Worm (Caenorhabditis elegans) whole organism, young adult: ENCODE results near the gene fce-2.

Experiments
- F49E8.2 ChIP-seq: sonication (generic microtip); optimal IDR thresholded peaks from 3 replicates; lab custom pipeline; 2017; ENCODE audit warnings: missing genetic modification characterization, mild to moderate bottlenecking, missing compliant biosample characterization, antibody characterized with exemption, moderate library complexity; ENCODE audit not compliant: insufficient read depth
- F52B5.7 ChIP-seq: sonication (generic microtip); optimal IDR thresholded peaks from 2 replicates; lab custom pipeline; 2016; ENCODE audit warnings: mild to moderate bottlenecking, missing genetic modification characterization, missing compliant biosample characterization
- ama-1 ChIP-seq, 3 experiments: fragments of 150-350 bp in 1 of 3; sonication (generic microtip) in 2 of 3; optimal IDR thresholded peaks; 2 replicates each; lab custom pipeline; 2014 to 2018; ENCODE audit warnings: missing biosample characterization in 2 of 3, missing genetic modification characterization in 2 of 3, missing genetic modification reagents in 2 of 3
- ceh-58 ChIP-seq: fragments of 200-800 bp; sonication (Bioruptor generic); IDR thresholded peaks from 2 replicates; pipeline ENCODE4 v1.3.6; 2022; ENCODE audit warnings: missing genetic modification characterization, missing compliant biosample characterization
- die-1 ChIP-seq: sonication (generic microtip); optimal IDR thresholded peaks from 2 replicates; lab custom pipeline; 2016; ENCODE audit warnings: missing genotype, mild to moderate bottlenecking, missing genetic modification characterization, missing compliant biosample characterization
- egl-18 ChIP-seq: fragments of 200-800 bp; sonication (Bioruptor generic); IDR thresholded peaks from 2 replicates; pipeline ENCODE4 v1.3.6; 2022; ENCODE audit warnings: missing genetic modification reagents, missing genetic modification characterization, missing compliant biosample characterization
- lin-54 ChIP-seq: fragments of 200-800 bp; sonication (Bioruptor generic); optimal IDR thresholded peaks from 2 replicates; lab custom pipeline; 2018; ENCODE audit warnings: mild to moderate bottlenecking, missing genetic modification characterization, missing compliant biosample characterization
- mel-28 ChIP-seq: sonication (generic microtip); optimal IDR thresholded peaks from 2 replicates; lab custom pipeline; 2016; ENCODE audit warnings: borderline replicate concordance, mild to moderate bottlenecking, missing genetic modification characterization, missing compliant biosample characterization
- snpc-3.4 ChIP-seq: sonication (generic microtip); optimal IDR thresholded peaks from 2 replicates; lab custom pipeline; 2017; ENCODE audit warnings: missing genetic modification characterization, mild to moderate bottlenecking, missing compliant biosample characterization, antibody characterized with exemption, moderate library complexity, missing genotype, missing genetic modification reagents
- ztf-18 ChIP-seq: sonication (generic microtip); optimal IDR thresholded peaks from 2 replicates; lab custom pipeline; 2016; ENCODE audit warnings: missing genotype, mild to moderate bottlenecking, missing genetic modification characterization, missing compliant biosample characterization
- ztf-22 ChIP-seq: fragments of 200-800 bp; sonication (Bioruptor generic); optimal IDR thresholded peaks from 2 replicates; lab custom pipeline; 2018; ENCODE audit warnings: mild to moderate bottlenecking, missing genetic modification characterization, moderate library complexity, missing compliant biosample characterization
- ztf-28 ChIP-seq: fragments of 200-800 bp; sonication (Bioruptor generic); IDR thresholded peaks from 2 replicates; pipeline ENCODE4 v1.3.6; 2022; ENCODE audit warnings: missing genetic modification reagents, missing genetic modification characterization, missing compliant biosample characterization

- TF ChIP-seq lin-54 = no peak
- TF ChIP-seq ztf-18 (tag; lab: Kevin White, UChicago) = no peak
- TF ChIP-seq F49E8.2 = no peak
- TF ChIP-seq die-1 = no peak
- no peak for TF ChIP-seq ceh-58 (GFP tag; lab: Robert Waterston, UW)
- TF ChIP-seq egl-18 (GFP tag; lab: Robert Waterston, UW) = no peak
- TF ChIP-seq F52B5.7 (tag; lab: Kevin White, UChicago) = no peak
- no peak for TF ChIP-seq ztf-22 (GFP tag; lab: Kevin White, UChicago)
- no peak for TF ChIP-seq snpc-3.4 (tag; lab: Kevin White, UChicago)
- TF ChIP-seq mel-28 (tag; lab: Kevin White, UChicago) = no peak
- no peak for TF ChIP-seq ztf-28 (GFP tag; lab: Robert Waterston, UW)
- TF ChIP-seq ama-1 (optimal IDR thresholded peaks at IDR 0.05; lab: Kevin White, UChicago) = no peak
- no peak for TF ChIP-seq ama-1 (GFP tag; optimal IDR thresholded peaks at IDR 0.05; lab: Kevin White, UChicago)
Measured at ce11 chrV:20386942-20387341, 38.2 kb upstream of the fce-2 start, which contains the start of gene K02E2.7.
